Fruit fly (Drosophila melanogaster) whole organism, pupa: ENCODE data around the gene mld.

Experiments used
- CG10348 ChIP-seq: fragments of 200-800 bp; sonication (Bioruptor generic); IDR thresholded peaks from 2 replicates; pipeline ENCODE4 v1.3.6; 2022; ENCODE audit warnings: missing biosample characterization, missing genetic modification characterization
- CG12605 ChIP-seq: fragments of 200-800 bp; sonication (Bioruptor generic); IDR thresholded peaks from 2 replicates; pipeline ENCODE4 v1.3.6; 2022; ENCODE audit warnings: missing biosample characterization, missing genetic modification characterization
- CG13204 ChIP-seq: fragments of 200-800 bp; sonication (Bioruptor generic); optimal IDR thresholded peaks from 2 replicates; lab custom pipeline; 2018; ENCODE audit warnings: missing biosample characterization, mild to moderate bottlenecking, missing genetic modification characterization, moderate library complexity
- CG14655 ChIP-seq: fragments of 200-800 bp; sonication (Bioruptor generic); optimal IDR thresholded peaks from 3 replicates; lab custom pipeline; 2017; ENCODE audit warnings: mild to moderate bottlenecking, missing biosample characterization, missing genetic modification reagents, missing genetic modification characterization
- CG15710 ChIP-seq: fragments of 200-800 bp; sonication (Bioruptor generic); optimal IDR thresholded peaks from 2 replicates; lab custom pipeline; 2018; ENCODE audit warnings: missing biosample characterization, mild to moderate bottlenecking, missing genetic modification characterization, moderate library complexity
- CG17806 ChIP-seq: fragments of 200-800 bp; sonication (Bioruptor generic); optimal IDR thresholded peaks from 2 replicates; lab custom pipeline; 2018; ENCODE audit warnings: missing biosample characterization, mild to moderate bottlenecking, missing genetic modification characterization, moderate library complexity
- CG32121 ChIP-seq: fragments of 200-800 bp; sonication (Bioruptor generic); IDR thresholded peaks from 2 replicates; pipeline ENCODE4 v1.3.6; 2022; ENCODE audit warnings: missing biosample characterization, missing genetic modification characterization
- CG34367 ChIP-seq: fragments of 200-800 bp; sonication (Bioruptor generic); optimal IDR thresholded peaks from 2 replicates; lab custom pipeline; 2018; ENCODE audit warnings: missing biosample characterization, mild to moderate bottlenecking, missing genetic modification characterization
- CG4496 ChIP-seq: fragments of 200-800 bp; sonication (Bioruptor generic); IDR thresholded peaks from 3 replicates; pipeline ENCODE4 v1.3.6; 2022; ENCODE audit warnings: missing biosample characterization, missing genetic modification characterization
- CG8159 ChIP-seq: fragments of 200-800 bp; sonication (Bioruptor generic); optimal IDR thresholded peaks from 3 replicates; lab custom pipeline; 2018; ENCODE audit warnings: missing biosample characterization, mild to moderate bottlenecking, missing genetic modification characterization, moderate library complexity
- CG8301 ChIP-seq: fragments of 200-800 bp; sonication (Bioruptor generic); optimal IDR thresholded peaks from 2 replicates; lab custom pipeline; 2018; ENCODE audit warnings: missing biosample characterization, mild to moderate bottlenecking, missing genetic modification characterization
- CG9948 ChIP-seq: fragments of 200-800 bp; sonication (Bioruptor generic); optimal IDR thresholded peaks from 2 replicates; lab custom pipeline; 2018; ENCODE audit warnings: missing biosample characterization, mild to moderate bottlenecking, missing genetic modification characterization, moderate library complexity
- D1 ChIP-seq: fragments of 200-800 bp; sonication (Bioruptor generic); optimal IDR thresholded peaks from 2 replicates; lab custom pipeline; 2018; ENCODE audit warnings: missing biosample characterization, mild to moderate bottlenecking, missing genetic modification characterization, moderate library complexity
- EcR ChIP-seq: fragments of 200-800 bp; sonication (Bioruptor generic); optimal IDR thresholded peaks from 3 replicates; lab custom pipeline; 2019; ENCODE audit warnings: missing biosample characterization, missing genetic modification characterization, mild to moderate bottlenecking, moderate library complexity, missing genetic modification reagents
- Ets98B ChIP-seq: fragments of 200-800 bp; sonication (Bioruptor generic); IDR thresholded peaks from 2 replicates; pipeline ENCODE4 v1.3.6; 2022; ENCODE audit warnings: missing biosample characterization, missing genetic modification characterization
- Pif1A ChIP-seq: fragments of 200-800 bp; sonication (Bioruptor generic); optimal IDR thresholded peaks from 3 replicates; lab custom pipeline; 2016; ENCODE audit warnings: missing biosample characterization, missing genetic modification characterization
- Pif1B ChIP-seq: fragments of 200-800 bp; sonication (Bioruptor generic); optimal IDR thresholded peaks from 3 replicates; lab custom pipeline; 2016; ENCODE audit warnings: missing biosample characterization, missing genetic modification characterization
- Snoo ChIP-seq: fragments of 200-800 bp; sonication (Bioruptor generic); optimal IDR thresholded peaks from 3 replicates; lab custom pipeline; 2017; ENCODE audit warnings: missing biosample characterization, mild to moderate bottlenecking, missing genetic modification characterization, inconsistent platforms
- fd96Ca ChIP-seq: fragments of 200-800 bp; sonication (Bioruptor generic); IDR thresholded peaks from 3 replicates; pipeline ENCODE4 v1.3.6; 2022; ENCODE audit warnings: missing biosample characterization, missing genetic modification characterization
- gl ChIP-seq: fragments of 200-800 bp; sonication (Bioruptor generic); optimal IDR thresholded peaks from 2 replicates; lab custom pipeline; 2018; ENCODE audit warnings: missing biosample characterization, mild to moderate bottlenecking, missing genetic modification characterization
- rn ChIP-seq: fragments of 200-800 bp; sonication (Bioruptor generic); IDR thresholded peaks from 2 replicates; pipeline ENCODE4 v1.3.6; 2022; ENCODE audit warnings: missing biosample characterization, missing genetic modification characterization

Gene mld

dm6 chr3R:24629877-24630808, 44.7 kb downstream of the mld start, which contains the start of gene Wsck:
Wsck (minus strand) TSS chr3R:24630075.
- TF ChIP-seq CG15710 = no peak
- TF ChIP-seq CG13204 (GFP tag; lab: Kevin White, UChicago) = no peak
- no peak for TF ChIP-seq D1 (tag; lab: Kevin White, UChicago)
- peak; percentile 46 for TF ChIP-seq EcR (GFP tag; lab: Kevin White, UChicago)
- no peak for TF ChIP-seq CG12605 (GFP tag; lab: Robert Waterston, UW)
- TF ChIP-seq CG9948 (tag; lab: Kevin White, UChicago) = no peak
- TF ChIP-seq Ets98B (GFP tag; lab: Robert Waterston, UW) = no peak
- peak; percentile 17 for TF ChIP-seq Snoo
- TF ChIP-seq, all 21 proteins: peak for 2

- no peak for TF ChIP-seq CG12605 (GFP tag; lab: Robert Waterston, UW)
- no peak for TF ChIP-seq rn (GFP tag; lab: Robert Waterston, UW)
- no peak for TF ChIP-seq CG17806 (tag; lab: Kevin White, UChicago)
- no peak for TF ChIP-seq CG8159
Measured at dm6 chr3R:24634312-24634711, 48.9 kb downstream of the mld start.

dm6 chr3R:24634957-24635356, 49.5 kb downstream of the mld start, which contains the start of gene MtnF:
MtnF (minus strand) TSS chr3R:24635165.
- peak; percentile 83 for TF ChIP-seq CG12605 (GFP tag; lab: Robert Waterston, UW)
- TF ChIP-seq Pif1B = no peak
- TF ChIP-seq, all 21 proteins: peak for 1

dm6 chr3R:24649923-24650322, 64.5 kb downstream of the mld start, which contains the start of the genes puf and ash2:
puf (minus strand) TSS chr3R:24650043.
ash2 (plus strand) TSS chr3R:24650125.
- peak; percentile 47; the same call in 1 of the 3 replicates for TF ChIP-seq CG4496 (GFP tag; lab: Robert Waterston, UW)
- TF ChIP-seq EcR (GFP tag; lab: Kevin White, UChicago) = no peak

dm6 chr3R:24651044-24651459, 65.6 kb downstream of the mld start:
- TF ChIP-seq Pif1B (no peak), CG34367 (tag; lab: Kevin White, UChicago) (no peak), CG13204 (GFP tag; lab: Kevin White, UChicago) (no peak), CG8159 (no peak), gl (tag; lab: Kevin White, UChicago) (no peak), CG17806 (tag; lab: Kevin White, UChicago) (no peak), fd96Ca (peak; percentile 60; the same call in 2 of the 3 replicates), CG10348 (GFP tag; lab: Robert Waterston, UW) (no peak), CG14655 (no peak), CG9948 (tag; lab: Kevin White, UChicago) (no peak), D1 (tag; lab: Kevin White, UChicago) (no peak), CG8301 (tag; lab: Kevin White, UChicago) (no peak), EcR (GFP tag; lab: Kevin White, UChicago) (no peak), Snoo (no peak), Pif1A (GFP tag; lab: Kevin White, UChicago) (no peak), CG32121 (GFP tag; lab: Robert Waterston, UW) (peak; percentile 68), rn (GFP tag; lab: Robert Waterston, UW) (no peak), CG4496 (GFP tag; lab: Robert Waterston, UW) (no peak; the same call in 1 of the 3 replicates), CG15710 (no peak), CG12605 (GFP tag; lab: Robert Waterston, UW) (peak; percentile 69), Ets98B (GFP tag; lab: Robert Waterston, UW) (peak; percentile 71)

dm6 chr3R:24654770-24655322, 69.4 kb downstream of the mld start, which contains the start of the genes CG31125 and CG6695:
CG31125 (minus strand) TSS chr3R:24654820.
CG6695 (plus strand) TSS chr3R:24655160.
- TF ChIP-seq CG8301 (tag; lab: Kevin White, UChicago) = no peak
- TF ChIP-seq CG9948 (tag; lab: Kevin White, UChicago) = peak; percentile 6
- peak; percentile 40 for TF ChIP-seq CG15710
